Worm (Caenorhabditis elegans) whole organism, L4 larva: Measurements from ENCODE around the gene Y53F4B.10.

ENCODE experiments used
- F26F4.8 ChIP-seq: fragments of 200-800 bp; sonication (Bioruptor generic); conservative IDR thresholded peaks from 2 replicates; pipeline ENCODE4 v1.3.6; 2022; ENCODE audit warnings: missing genetic modification characterization, missing compliant biosample characterization
- F37D6.2 ChIP-seq: sonication (generic microtip); optimal IDR thresholded peaks from 2 replicates; lab custom pipeline; 2016; ENCODE audit warnings: mild to moderate bottlenecking, missing genetic modification characterization, missing compliant biosample characterization
- F49E8.2 ChIP-seq: sonication (generic microtip); optimal IDR thresholded peaks from 2 replicates; lab custom pipeline; 2016; ENCODE audit warnings: missing compliant biosample characterization, mild to moderate bottlenecking, missing genetic modification characterization, borderline replicate concordance
- T20F7.1 ChIP-seq: fragments of 200-800 bp; sonication (Bioruptor generic); optimal IDR thresholded peaks from 2 replicates; lab custom pipeline; 2018; ENCODE audit warnings: mild to moderate bottlenecking, missing genetic modification characterization, missing compliant biosample characterization
- T26A8.4 ChIP-seq: fragments of 200-800 bp; sonication (Bioruptor generic); IDR thresholded peaks from 2 replicates; pipeline ENCODE4 v1.3.6; 2022; ENCODE audit warnings: missing genetic modification characterization, missing compliant biosample characterization
- Y48G9A.11 ChIP-seq: fragments of 200-800 bp; sonication (Bioruptor generic); IDR thresholded peaks from 2 replicates; pipeline ENCODE4 v1.3.6; 2022; ENCODE audit warnings: missing genetic modification reagents, missing genetic modification characterization, missing compliant biosample characterization
- Y75B8A.6 ChIP-seq: fragments of 200-800 bp; sonication (Bioruptor generic); IDR thresholded peaks from 2 replicates; pipeline ENCODE4 v1.3.6; 2022; ENCODE audit warnings: missing genetic modification reagents, missing genetic modification characterization, missing compliant biosample characterization
- aha-1 ChIP-seq: fragments of 150-350 bp; peaks from one replicate; lab custom pipeline; 2014; ENCODE audit warnings: missing biosample characterization, missing genetic modification characterization
- arid-1 ChIP-seq: fragments of 200-800 bp; sonication (Bioruptor generic); conservative IDR thresholded peaks from 2 replicates; pipeline ENCODE4 v1.3.6; 2022; ENCODE audit warnings: missing genetic modification reagents, missing genetic modification characterization, missing compliant biosample characterization
- ceh-20 ChIP-seq: fragments of 200-800 bp; sonication (Bioruptor generic); IDR thresholded peaks from 2 replicates; pipeline ENCODE4 v1.3.6; 2022; ENCODE audit warnings: missing genetic modification reagents, missing genetic modification characterization, missing compliant biosample characterization
- ceh-28 ChIP-seq: fragments of 150-350 bp; optimal IDR thresholded peaks from 2 replicates; lab custom pipeline; 2014; ENCODE audit warnings: missing biosample characterization, missing genetic modification reagents, missing genetic modification characterization
- ceh-32 ChIP-seq: sonication (generic microtip); optimal IDR thresholded peaks from 2 replicates; lab custom pipeline; 2016; ENCODE audit warnings: mild to moderate bottlenecking, missing genetic modification characterization, missing compliant biosample characterization; ENCODE audit not compliant: poor library complexity
- ces-1 ChIP-seq: fragments of 150-350 bp; sonication (generic microtip); optimal IDR thresholded peaks from 4 replicates; lab custom pipeline; 2014; ENCODE audit warnings: missing biosample characterization, missing genetic modification reagents, missing genetic modification characterization
- dmd-9 ChIP-seq: fragments of 200-800 bp; sonication (Bioruptor generic); IDR thresholded peaks from 2 replicates; pipeline ENCODE4 v1.3.6; 2022; ENCODE audit warnings: missing genetic modification reagents, missing genetic modification characterization, missing compliant biosample characterization
- dpl-1 ChIP-seq: fragments of 150-350 bp; optimal IDR thresholded peaks from 2 replicates; lab custom pipeline; 2014; ENCODE audit warnings: missing biosample characterization, missing genetic modification reagents, missing genetic modification characterization
- fkh-10 ChIP-seq: fragments of 150-350 bp; optimal IDR thresholded peaks from 2 replicates; lab custom pipeline; 2014; ENCODE audit warnings: missing biosample characterization, missing genetic modification reagents, missing genetic modification characterization
- hif-1 ChIP-seq, 2 experiments: sonication (generic microtip); optimal IDR thresholded peaks; 2 replicates each; lab custom pipeline; 2016 to 2017; ENCODE audit warnings: missing compliant biosample characterization in 2 of 2, missing genetic modification characterization in 2 of 2, missing genetic modification reagents in 2 of 2, missing genotype in 2 of 2, mild to moderate bottlenecking in 1 of 2
- hlh-30 ChIP-seq: sonication (generic microtip); optimal IDR thresholded peaks from 2 replicates; lab custom pipeline; 2017; ENCODE audit warnings: antibody characterized with exemption, mild to moderate bottlenecking, missing genetic modification characterization, missing compliant biosample characterization; ENCODE audit not compliant: insufficient read depth
- hmg-1.1 ChIP-seq: fragments of 200-800 bp; sonication (Bioruptor generic); IDR thresholded peaks from 2 replicates; pipeline ENCODE4 v1.3.6; 2022; ENCODE audit warnings: missing genetic modification reagents, missing genetic modification characterization, missing compliant biosample characterization
- jun-1 ChIP-seq: fragments of 150-350 bp; optimal IDR thresholded peaks from 2 replicates; lab custom pipeline; 2014; ENCODE audit warnings: missing biosample characterization, missing genetic modification reagents, missing genetic modification characterization
- lin-13 ChIP-seq: fragments of 150-350 bp; optimal IDR thresholded peaks from 2 replicates; lab custom pipeline; 2014; ENCODE audit warnings: missing biosample characterization, missing genetic modification reagents, missing genetic modification characterization
- lin-15B ChIP-seq: fragments of 150-350 bp; sonication (generic microtip); optimal IDR thresholded peaks from 3 replicates; lab custom pipeline; 2014; ENCODE audit warnings: missing biosample characterization, missing genetic modification characterization
- lin-29 ChIP-seq: fragments of 200-800 bp; sonication (Bioruptor generic); IDR thresholded peaks from 2 replicates; pipeline ENCODE4 v1.3.6; 2022; ENCODE audit warnings: missing genetic modification reagents, missing genetic modification characterization, missing compliant biosample characterization
- lin-38 ChIP-seq: fragments of 200-800 bp; sonication (Bioruptor generic); IDR thresholded peaks from 2 replicates; pipeline ENCODE4 v1.3.6; 2022; ENCODE audit warnings: missing genetic modification reagents, missing genetic modification characterization, missing compliant biosample characterization
- lin-39 ChIP-seq: fragments of 150-350 bp; optimal IDR thresholded peaks from 2 replicates; lab custom pipeline; 2014; ENCODE audit warnings: missing biosample characterization, missing genetic modification reagents, missing genetic modification characterization
- mdt-29 ChIP-seq: fragments of 200-800 bp; sonication (Bioruptor generic); IDR thresholded peaks from 2 replicates; pipeline ENCODE4 v1.3.6; 2022; ENCODE audit warnings: missing genetic modification reagents, missing genetic modification characterization, missing compliant biosample characterization
- mep-1 ChIP-seq: fragments of 150-350 bp; sonication (generic microtip); optimal IDR thresholded peaks from 3 replicates; lab custom pipeline; 2014; ENCODE audit warnings: missing biosample characterization, missing genetic modification characterization
- mes-2 ChIP-seq: sonication (generic microtip); optimal IDR thresholded peaks from 2 replicates; lab custom pipeline; 2016; ENCODE audit warnings: missing genotype, mild to moderate bottlenecking, missing genetic modification characterization, missing compliant biosample characterization; ENCODE audit not compliant: poor library complexity, severe bottlenecking
- nhr-11 ChIP-seq: fragments of 150-350 bp; optimal IDR thresholded peaks from 2 replicates; lab custom pipeline; 2014; ENCODE audit warnings: missing biosample characterization, missing genetic modification characterization
- nhr-111 ChIP-seq: fragments of 200-800 bp; sonication (Bioruptor generic); optimal IDR thresholded peaks from 2 replicates; lab custom pipeline; 2018; ENCODE audit warnings: mild to moderate bottlenecking, missing genetic modification characterization, missing compliant biosample characterization
- nhr-42 ChIP-seq: fragments of 200-800 bp; sonication (Bioruptor generic); IDR thresholded peaks from 2 replicates; pipeline ENCODE4 v1.3.6; 2022; ENCODE audit warnings: missing genetic modification characterization, missing compliant biosample characterization
- nhr-48 ChIP-seq: sonication (generic microtip); optimal IDR thresholded peaks from 2 replicates; lab custom pipeline; 2016; ENCODE audit warnings: mild to moderate bottlenecking, missing genetic modification characterization, missing compliant biosample characterization
- nhr-6 ChIP-seq: fragments of 150-350 bp; optimal IDR thresholded peaks from 2 replicates; lab custom pipeline; 2014; ENCODE audit warnings: missing biosample characterization, missing genetic modification characterization
- nhr-77 ChIP-seq: fragments of 150-350 bp; optimal IDR thresholded peaks from 2 replicates; lab custom pipeline; 2014; ENCODE audit warnings: missing biosample characterization, missing genetic modification characterization
- pha-4 ChIP-seq, 2 experiments: fragments of 150-350 bp in 1 of 2; fragments of 200-800 bp in 1 of 2; sonication (Bioruptor generic) in 1 of 2; IDR thresholded peaks in 1 of 2; optimal IDR thresholded peaks in 1 of 2; 2 replicates each; pipeline versions ENCODE4 v1.3.6 to Lab custom; 2014 to 2022; ENCODE audit warnings: missing genetic modification characterization in 2 of 2, missing genetic modification reagents in 2 of 2, missing biosample characterization in 1 of 2, missing compliant biosample characterization in 1 of 2
- rbr-2 ChIP-seq: sonication (generic microtip); optimal IDR thresholded peaks from 2 replicates; lab custom pipeline; 2016; ENCODE audit warnings: missing genotype, missing genetic modification characterization, missing compliant biosample characterization
- snpc-4 ChIP-seq: fragments of 150-350 bp; optimal IDR thresholded peaks from 2 replicates; lab custom pipeline; 2014; ENCODE audit warnings: missing biosample characterization, missing genetic modification characterization
- spr-1 ChIP-seq: sonication (generic microtip); optimal IDR thresholded peaks from 2 replicates; lab custom pipeline; 2016; ENCODE audit warnings: mild to moderate bottlenecking, missing genetic modification characterization, missing compliant biosample characterization
- spr-3 ChIP-seq: fragments of 200-800 bp; sonication (Bioruptor generic); optimal IDR thresholded peaks from 2 replicates; lab custom pipeline; 2018; ENCODE audit warnings: mild to moderate bottlenecking, missing genetic modification characterization, missing compliant biosample characterization
- unc-130 ChIP-seq: sonication (generic microtip); optimal IDR thresholded peaks from 2 replicates; lab custom pipeline; 2016; ENCODE audit warnings: missing genetic modification reagents, missing genetic modification characterization, missing compliant biosample characterization
- unc-62 ChIP-seq, 3 experiments: fragments of 150-350 bp in 1 of 3; sonication (generic microtip); optimal IDR thresholded peaks in 2 of 3; peaks in 1 of 3; 1 replicate in 1 of 3; 2 replicates in 2 of 3; lab custom pipeline; 2014 to 2017; ENCODE audit warnings: missing biosample characterization in 3 of 3, missing genetic modification characterization in 3 of 3, missing genetic modification reagents in 3 of 3, missing genotype in 1 of 3
- zfp-3 ChIP-seq: fragments of 200-800 bp; sonication (Bioruptor generic); conservative IDR thresholded peaks from 2 replicates; pipeline ENCODE4 v1.3.6; 2022; ENCODE audit warnings: missing genetic modification reagents, missing genetic modification characterization, missing compliant biosample characterization
- zip-11 ChIP-seq: fragments of 200-800 bp; sonication (Bioruptor generic); IDR thresholded peaks from 2 replicates; pipeline ENCODE4 v1.3.6; 2022; ENCODE audit warnings: missing genetic modification characterization, missing compliant biosample characterization

Y53F4B.10 gene

ce11 chrII:15015669-15016068 lies 12.4 kb upstream of the Y53F4B.10 start (continued):
- TF ChIP-seq spr-3 (GFP tag; lab: Kevin White, UChicago) = no peak
- TF ChIP-seq, all 104 proteins: peak for 0

ce11 chrII:15014380-15014779 lies 11.1 kb upstream of the Y53F4B.10 start, which contains the start of gene Y53F4B.51:
TSS of gene Y53F4B.51 (minus strand) at chrII:15014442.
- TF ChIP-seq Y75B8A.6 (GFP tag; lab: Robert Waterston, UW) = no peak
- no peak for TF ChIP-seq T26A8.4
- TF ChIP-seq unc-62 (GFP tag; optimal IDR thresholded peaks at IDR 0.05 in 1 of 2; lab: Kevin White, UChicago) = peak in 1 of 2 experiments; percentile 60
- no peak for TF ChIP-seq unc-62 (tag; optimal IDR thresholded peaks at IDR 0.05; lab: Kevin White, UChicago)
- TF ChIP-seq fkh-10 = peak; percentile 79
- TF ChIP-seq, all 104 proteins: peak for 2

- TF ChIP-seq dpl-1 (GFP tag; lab: Kevin White, UChicago) (peak; percentile 99), zfp-3 (GFP tag; lab: Robert Waterston, UW) (no peak), unc-130 (GFP tag; lab: Kevin White, UChicago) (peak; percentile 73), lin-39 (no peak), T26A8.4 (0 out of 2 replicates have a peak, but pooled peaks have one; percentile 10), lin-29 (GFP tag; lab: Robert Waterston, UW) (no peak), arid-1 (GFP tag; lab: Robert Waterston, UW) (peak; percentile 48; the same call in 1 of the 2 replicates), lin-38 (GFP tag; lab: Robert Waterston, UW) (peak; percentile 99), nhr-48 (tag; lab: Kevin White, UChicago) (no peak), T20F7.1 (GFP tag; lab: Kevin White, UChicago) (no peak), nhr-11 (tag; lab: Kevin White, UChicago) (peak; percentile 53), Y48G9A.11 (GFP tag; lab: Robert Waterston, UW) (peak; percentile 85), nhr-42 (peak; percentile 78), mep-1 (peak; percentile 73), hif-1 (tag; optimal IDR thresholded peaks at IDR 0.05; lab: Kevin White, UChicago) (peak in 1 of 2 experiments; percentile 70), spr-1 (tag; lab: Kevin White, UChicago) (no peak), hmg-1.1 (GFP tag; lab: Robert Waterston, UW) (peak; percentile 79), mdt-29 (no peak; the same call in 1 of the 2 replicates), lin-13 (peak; percentile 61), nhr-6 (peak; percentile 29), nhr-111 (GFP tag; lab: Kevin White, UChicago) (no peak), pha-4 (GFP tag; IDR thresholded peaks at IDR 0.05; lab: Robert Waterston, UW) (no peak), pha-4 (tag; optimal IDR thresholded peaks at IDR 0.05; lab: Kevin White, UChicago) (peak; percentile 6), rbr-2 (tag; lab: Kevin White, UChicago) (no peak), ceh-28 (tag; lab: Kevin White, UChicago) (no peak), hlh-30 (peak; percentile 77), ces-1 (GFP tag; lab: Kevin White, UChicago) (no peak), ceh-20 (GFP tag; lab: Robert Waterston, UW) (peak; percentile 27; the same call in 1 of the 2 replicates), jun-1 (tag; lab: Kevin White, UChicago) (no peak), F26F4.8 (GFP tag; lab: Robert Waterston, UW) (no peak), ceh-32 (no peak), F37D6.2 (tag; lab: Kevin White, UChicago) (no peak), dmd-9 (0 out of 2 replicates have a peak, but pooled peaks have one; percentile 52), zip-11 (GFP tag; lab: Robert Waterston, UW) (no peak), aha-1 (tag; lab: Kevin White, UChicago) (peak; percentile 12), snpc-4 (peak; percentile 42), nhr-77 (tag; lab: Kevin White, UChicago) (peak; percentile 94), lin-15B (tag; lab: Kevin White, UChicago) (peak; percentile 45), mes-2 (tag; lab: Kevin White, UChicago) (peak; percentile 87), F49E8.2 (tag; lab: Kevin White, UChicago) (peak; percentile 53)
Measured at ce11 chrII:15010366-15011235, 7.3 kb upstream of the Y53F4B.10 start, which contains the start of the genes Y53F4B.9 and Y53F4B.11. TSS of gene Y53F4B.9 (minus strand) at chrII:15010416. TSS of gene Y53F4B.11 (plus strand) at chrII:15010748.
